Fruit fly (Drosophila melanogaster) whole organism, embryonic: ENCODE data around the gene CG32189.

Experiments used
- Adf1 ChIP-seq: fragments of 200-800 bp; sonication (Bioruptor generic); IDR thresholded peaks from 2 replicates; pipeline ENCODE4 v1.3.6; 2022; ENCODE audit warnings: missing biosample characterization, missing genetic modification characterization
- Bteb2 ChIP-seq: fragments of 200-800 bp; sonication (Bioruptor generic); optimal IDR thresholded peaks from 2 replicates; lab custom pipeline; 2016; ENCODE audit warnings: missing biosample characterization, missing genetic modification characterization
- CG10209 ChIP-seq: fragments of 200-800 bp; sonication (Bioruptor generic); optimal IDR thresholded peaks from 3 replicates; lab custom pipeline; 2017; ENCODE audit warnings: missing biosample characterization, mild to moderate bottlenecking, missing genetic modification characterization, missing genetic modification reagents
- CG10654 ChIP-seq: fragments of 200-800 bp; sonication (Bioruptor generic); optimal IDR thresholded peaks from 2 replicates; lab custom pipeline; 2016; ENCODE audit warnings: missing biosample characterization, missing genetic modification characterization
- CG11696 ChIP-seq: fragments of 200-800 bp; sonication (Bioruptor generic); IDR thresholded peaks from 2 replicates; pipeline ENCODE4 v1.3.6; 2022; ENCODE audit warnings: missing biosample characterization, missing genetic modification characterization
- CG12071 ChIP-seq: fragments of 200-800 bp; sonication (Bioruptor generic); optimal IDR thresholded peaks from 3 replicates; lab custom pipeline; 2018; ENCODE audit warnings: missing biosample characterization, mild to moderate bottlenecking, missing genetic modification characterization
- CG12236 ChIP-seq: fragments of 200-800 bp; sonication (Bioruptor generic); optimal IDR thresholded peaks from 2 replicates; lab custom pipeline; 2016; ENCODE audit warnings: missing biosample characterization, missing genetic modification characterization
- CG12299 ChIP-seq: fragments of 200-800 bp; sonication (Bioruptor generic); optimal IDR thresholded peaks from 2 replicates; lab custom pipeline; 2018; ENCODE audit warnings: missing biosample characterization, mild to moderate bottlenecking, missing genetic modification characterization
- CG1233 ChIP-seq: fragments of 200-800 bp; sonication (Bioruptor generic); optimal IDR thresholded peaks from 4 replicates; lab custom pipeline; 2018; ENCODE audit warnings: missing biosample characterization, mild to moderate bottlenecking, missing genetic modification characterization
- CG15011 ChIP-seq: fragments of 200-800 bp; sonication (Bioruptor generic); optimal IDR thresholded peaks from 3 replicates; lab custom pipeline; 2018; ENCODE audit warnings: missing biosample characterization, mild to moderate bottlenecking, missing genetic modification characterization
- CG15514 ChIP-seq: fragments of 200-800 bp; sonication (Bioruptor generic); optimal IDR thresholded peaks from 3 replicates; lab custom pipeline; 2017; ENCODE audit warnings: missing biosample characterization, missing genetic modification characterization, mild to moderate bottlenecking, moderate library complexity, missing genetic modification reagents
- CG16863 ChIP-seq: fragments of 200-800 bp; sonication (Bioruptor generic); optimal IDR thresholded peaks from 3 replicates; lab custom pipeline; 2016; ENCODE audit warnings: missing biosample characterization, missing genetic modification characterization
- CG17359 ChIP-seq: fragments of 200-800 bp; sonication (Bioruptor generic); optimal IDR thresholded peaks from 3 replicates; lab custom pipeline; 2018; ENCODE audit warnings: missing biosample characterization, mild to moderate bottlenecking, missing genetic modification characterization, moderate library complexity
- CG17385 ChIP-seq: fragments of 200-800 bp; sonication (Bioruptor generic); optimal IDR thresholded peaks from 3 replicates; lab custom pipeline; 2018; ENCODE audit warnings: missing biosample characterization, mild to moderate bottlenecking, missing genetic modification characterization
- CG17568 ChIP-seq: fragments of 200-800 bp; sonication (Bioruptor generic); optimal IDR thresholded peaks from 2 replicates; lab custom pipeline; 2018; ENCODE audit warnings: missing biosample characterization, mild to moderate bottlenecking, missing genetic modification characterization, moderate library complexity
- CG18599 ChIP-seq: fragments of 200-800 bp; sonication (Bioruptor generic); optimal IDR thresholded peaks from 3 replicates; lab custom pipeline; 2017; ENCODE audit warnings: missing biosample characterization, missing genetic modification characterization, mild to moderate bottlenecking, moderate library complexity, missing genetic modification reagents
- CG2199 ChIP-seq: fragments of 200-800 bp; sonication (Bioruptor generic); IDR thresholded peaks from 3 replicates; pipeline ENCODE4 v1.3.6; 2022; ENCODE audit warnings: missing biosample characterization, missing genetic modification characterization
- CG31365 ChIP-seq: fragments of 200-800 bp; sonication (Bioruptor generic); optimal IDR thresholded peaks from 2 replicates; lab custom pipeline; 2018; ENCODE audit warnings: missing biosample characterization, mild to moderate bottlenecking, missing genetic modification characterization
- CG4360 ChIP-seq: fragments of 200-800 bp; sonication (Bioruptor generic); IDR thresholded peaks from 2 replicates; pipeline ENCODE4 v1.3.6; 2022; ENCODE audit warnings: missing biosample characterization, missing genetic modification characterization
- CG43689 ChIP-seq: fragments of 200-800 bp; sonication (Bioruptor generic); IDR thresholded peaks from 2 replicates; pipeline ENCODE4 v1.3.6; 2022; ENCODE audit warnings: missing biosample characterization, missing genetic modification characterization
- CG6854 ChIP-seq: fragments of 200-800 bp; sonication (Bioruptor generic); optimal IDR thresholded peaks from 3 replicates; lab custom pipeline; 2017; ENCODE audit warnings: missing biosample characterization, mild to moderate bottlenecking, missing genetic modification characterization
- CrebB ChIP-seq: fragments of 200-800 bp; sonication (Bioruptor generic); optimal IDR thresholded peaks from 3 replicates; lab custom pipeline; 2018; ENCODE audit warnings: missing biosample characterization, mild to moderate bottlenecking, missing genetic modification characterization
- D19B ChIP-seq: fragments of 200-800 bp; sonication (Bioruptor generic); optimal IDR thresholded peaks from 2 replicates; lab custom pipeline; 2017; ENCODE audit warnings: missing biosample characterization, mild to moderate bottlenecking, missing genetic modification characterization
- Dbx ChIP-seq: fragments of 200-800 bp; sonication (Bioruptor generic); IDR thresholded peaks from 3 replicates; pipeline ENCODE4 v1.3.6; 2022; ENCODE audit warnings: missing biosample characterization, missing genetic modification characterization
- Dek ChIP-seq: fragments of 200-800 bp; sonication (Bioruptor generic); optimal IDR thresholded peaks from 3 replicates; lab custom pipeline; 2019; ENCODE audit warnings: missing biosample characterization, mild to moderate bottlenecking, missing genetic modification characterization, moderate library complexity
- Eip74EF ChIP-seq, 2 experiments: fragments of 200-800 bp in 1 of 2; fragments of >200 bp in 1 of 2; sonication (Bioruptor generic) in 1 of 2; optimal IDR thresholded peaks; 2 replicates each; lab custom pipeline; 2017 to 2019; ENCODE audit warnings: missing biosample characterization in 2 of 2, missing genetic modification characterization in 2 of 2, mild to moderate bottlenecking in 1 of 2, moderate library complexity in 1 of 2
- Jarid2 ChIP-seq: fragments of 200-800 bp; sonication (Bioruptor generic); optimal IDR thresholded peaks from 3 replicates; lab custom pipeline; 2017; ENCODE audit warnings: mild to moderate bottlenecking, missing biosample characterization, missing genetic modification reagents, missing genetic modification characterization
- Pdp1 ChIP-seq, 2 experiments: fragments of 200-800 bp; sonication (Bioruptor generic); optimal IDR thresholded peaks; 3 replicates each; lab custom pipeline; 2016; ENCODE audit warnings: missing biosample characterization in 2 of 2, missing genetic modification characterization in 2 of 2, mild to moderate bottlenecking in 1 of 2, moderate library complexity in 1 of 2
- bab2 ChIP-seq: fragments of 200-800 bp; sonication (Bioruptor generic); optimal IDR thresholded peaks from 2 replicates; lab custom pipeline; 2016; ENCODE audit warnings: missing biosample characterization, missing genetic modification characterization
- cad ChIP-seq: fragments of >200 bp; optimal IDR thresholded peaks from 2 replicates; lab custom pipeline; 2017; ENCODE audit warnings: missing biosample characterization, missing genetic modification characterization
- cwo ChIP-seq: fragments of 200-800 bp; sonication (Bioruptor generic); optimal IDR thresholded peaks from 3 replicates; lab custom pipeline; 2017; ENCODE audit warnings: missing biosample characterization, missing genetic modification characterization, mild to moderate bottlenecking, moderate library complexity, missing genetic modification reagents
- ewg ChIP-seq: fragments of 200-800 bp; sonication (Bioruptor generic); optimal IDR thresholded peaks from 3 replicates; lab custom pipeline; 2017; ENCODE audit warnings: mild to moderate bottlenecking, missing biosample characterization, missing genetic modification reagents, missing genetic modification characterization
- kah ChIP-seq: fragments of 200-800 bp; sonication (Bioruptor generic); optimal IDR thresholded peaks from 2 replicates; lab custom pipeline; 2018; ENCODE audit warnings: missing biosample characterization, mild to moderate bottlenecking, missing genetic modification characterization
- lab ChIP-seq: fragments of 200-800 bp; sonication (Bioruptor generic); optimal IDR thresholded peaks from 3 replicates; lab custom pipeline; 2017; ENCODE audit warnings: missing biosample characterization, missing genetic modification characterization, mild to moderate bottlenecking, moderate library complexity, missing genetic modification reagents
- luna ChIP-seq: fragments of 200-800 bp; sonication (Bioruptor generic); optimal IDR thresholded peaks from 2 replicates; lab custom pipeline; 2016; ENCODE audit warnings: missing biosample characterization, missing genetic modification characterization
- mirr ChIP-seq: fragments of 200-800 bp; sonication (Bioruptor generic); optimal IDR thresholded peaks from 3 replicates; lab custom pipeline; 2018; ENCODE audit warnings: missing biosample characterization, mild to moderate bottlenecking, missing genetic modification characterization
- rib ChIP-seq: fragments of 200-800 bp; sonication (Bioruptor generic); IDR thresholded peaks from 2 replicates; pipeline ENCODE4 v1.3.6; 2022; ENCODE audit warnings: missing biosample characterization, missing genetic modification characterization
- schlank ChIP-seq: fragments of 200-800 bp; sonication (Bioruptor generic); optimal IDR thresholded peaks from 2 replicates; lab custom pipeline; 2018; ENCODE audit warnings: missing biosample characterization, mild to moderate bottlenecking, missing genetic modification characterization
- scrt ChIP-seq: fragments of 200-800 bp; sonication (Bioruptor generic); optimal IDR thresholded peaks from 2 replicates; lab custom pipeline; 2018; ENCODE audit warnings: missing biosample characterization, mild to moderate bottlenecking, missing genetic modification characterization, moderate library complexity
- sens ChIP-seq: fragments of 200-800 bp; sonication (Bioruptor generic); peaks from one replicate; lab custom pipeline; 2016; ENCODE audit warnings: missing biosample characterization, missing genetic modification characterization
- sisA ChIP-seq: fragments of 200-800 bp; sonication (Bioruptor generic); IDR thresholded peaks from 2 replicates; pipeline ENCODE4 v1.3.6; 2022; ENCODE audit warnings: missing biosample characterization, missing genetic modification characterization
- stwl ChIP-seq: fragments of 200-800 bp; sonication (Bioruptor generic); optimal IDR thresholded peaks from 3 replicates; lab custom pipeline; 2018; ENCODE audit warnings: missing biosample characterization, mild to moderate bottlenecking, missing genetic modification characterization, moderate library complexity
- zen2 ChIP-seq: fragments of 200-800 bp; sonication (Bioruptor generic); IDR thresholded peaks from 3 replicates; pipeline ENCODE4 v1.3.6; 2022; ENCODE audit warnings: missing biosample characterization, missing genetic modification characterization; ENCODE audit not compliant: partially characterized antibody
- zfh1 ChIP-seq: fragments of 200-800 bp; sonication (Bioruptor generic); IDR thresholded peaks from 3 replicates; pipeline ENCODE4 v1.3.6; 2022; ENCODE audit warnings: missing biosample characterization, missing genetic modification characterization

The CG32189 gene

dm6 chr3L:17791495-17791894 is 43.5 kb downstream of the CG32189 start (continued):
- peak; percentile 91 for TF ChIP-seq CG18599 (GFP tag; lab: Kevin White, UChicago)
- peak; percentile 62 for TF ChIP-seq CG15011 (GFP tag; lab: Kevin White, UChicago)
- peak; percentile 46 for TF ChIP-seq CrebB (tag; lab: Kevin White, UChicago)
- 0 out of 3 replicates have a peak, but pooled peaks have one; percentile 47 for TF ChIP-seq Dbx
- TF ChIP-seq lab (GFP tag; lab: Kevin White, UChicago): peak; percentile 94
- TF ChIP-seq bab2 (GFP tag; lab: Kevin White, UChicago): peak; percentile 1
- peak; percentile 46 for TF ChIP-seq CG12071 (GFP tag; lab: Kevin White, UChicago)
- TF ChIP-seq Adf1 (GFP tag; lab: Robert Waterston, UW): peak; percentile 50; the same call in 1 of the 2 replicates
- TF ChIP-seq CG12236: no peak
- peak; percentile 2 for TF ChIP-seq Jarid2 (GFP tag; lab: Kevin White, UChicago)
- TF ChIP-seq CG17568 (GFP tag; lab: Kevin White, UChicago): peak; percentile 63
- peak; percentile 69 for TF ChIP-seq schlank
- no peak for TF ChIP-seq mirr (GFP tag; lab: Kevin White, UChicago)
- TF ChIP-seq CG31365 (tag; lab: Kevin White, UChicago): peak; percentile 23
- TF ChIP-seq CG16863 (GFP tag; lab: Kevin White, UChicago): no peak
- TF ChIP-seq CG1233 (GFP tag; lab: Kevin White, UChicago): peak; percentile 40
- peak; percentile 64 for TF ChIP-seq cwo (GFP tag; lab: Kevin White, UChicago)
- no peak for TF ChIP-seq sens
- peak; percentile 62 for TF ChIP-seq CG6854 (GFP tag; lab: Kevin White, UChicago)
- TF ChIP-seq CG12299 (tag; lab: Kevin White, UChicago): peak; percentile 53
- peak; percentile 24 for TF ChIP-seq CG17385
- peak; percentile 67 for TF ChIP-seq Dek (tag; lab: Kevin White, UChicago)
- TF ChIP-seq rib (GFP tag; lab: Robert Waterston, UW): no peak
- TF ChIP-seq Bteb2 (GFP tag; lab: Kevin White, UChicago): no peak
- TF ChIP-seq CG11696 (GFP tag; lab: Robert Waterston, UW): no peak
- peak; percentile 57 for TF ChIP-seq CG10209 (GFP tag; lab: Kevin White, UChicago)
- peak; percentile 39 for TF ChIP-seq D19B (GFP tag; lab: Kevin White, UChicago)
- TF ChIP-seq luna: peak; percentile 11

dm6 chr3L:17791467-17791494 is 43.7 kb downstream of the CG32189 start, which contains the start of gene CG42815:
Gene CG42815 (minus strand): TSS chr3L:17791486.
- no peak for TF ChIP-seq Eip74EF (GFP tag; optimal IDR thresholded peaks at IDR 0.05; lab: Kevin White, UChicago)
- TF ChIP-seq CG43689 (GFP tag; lab: Robert Waterston, UW): no peak
- TF ChIP-seq Pdp1 (GFP tag; optimal IDR thresholded peaks at IDR 0.05; lab: Kevin White, UChicago): no peak
- TF ChIP-seq zfh1: no peak
- no peak for TF ChIP-seq cad (GFP tag; lab: Kevin White, UChicago)
- no peak for TF ChIP-seq CG10654 (GFP tag; lab: Kevin White, UChicago)

- TF ChIP-seq scrt (GFP tag; lab: Kevin White, UChicago) (peak; percentile 83), zen2 (0 out of 3 replicates have a peak, but pooled peaks have one; percentile 20), ewg (GFP tag; lab: Kevin White, UChicago) (peak; percentile 71), stwl (tag; lab: Kevin White, UChicago) (peak; percentile 55), CG2199 (GFP tag; lab: Robert Waterston, UW) (peak; percentile 81; the same call in 2 of the 3 replicates), Jarid2 (GFP tag; lab: Kevin White, UChicago) (no peak), kah (peak; percentile 33), CG4360 (0 out of 2 replicates have a peak, but pooled peaks have one; percentile 9), sisA (GFP tag; lab: Robert Waterston, UW) (no peak), CG15514 (GFP tag; lab: Kevin White, UChicago) (peak; percentile 97), CG17359 (tag; lab: Kevin White, UChicago) (no peak)
Measured at dm6 chr3L:17791067-17791466, 43.9 kb downstream of the CG32189 start.
